Worm (Caenorhabditis elegans) whole organism, L2 larva: ENCODE measurements around the gene seb-3.
A peak's percentile ranks its signal among the peaks of the same experiment; 100 is the strongest.

ENCODE experiments used
- F13H6.1 ChIP-seq: sonication (generic microtip); optimal IDR thresholded peaks from 2 replicates; lab custom pipeline; 2016; ENCODE audit warnings: missing genetic modification characterization, missing compliant biosample characterization
- ama-1 ChIP-seq: fragments of 150-350 bp; optimal IDR thresholded peaks from 2 replicates; lab custom pipeline; 2018; ENCODE audit warnings: inconsistent platforms
- ceh-16 ChIP-seq: fragments of 150-350 bp; optimal IDR thresholded peaks from 2 replicates; lab custom pipeline; 2014; ENCODE audit warnings: missing biosample characterization, missing genetic modification characterization
- ceh-82 ChIP-seq: fragments of 150-350 bp; optimal IDR thresholded peaks from 2 replicates; lab custom pipeline; 2014; ENCODE audit warnings: missing biosample characterization, missing genetic modification characterization
- elt-1 ChIP-seq: fragments of 150-350 bp; optimal IDR thresholded peaks from 2 replicates; lab custom pipeline; 2014; ENCODE audit warnings: missing biosample characterization, missing genetic modification characterization
- mbf-1 ChIP-seq: sonication (generic microtip); optimal IDR thresholded peaks from 2 replicates; lab custom pipeline; 2017; ENCODE audit warnings: missing biosample characterization, missing genetic modification characterization
- nhr-77 ChIP-seq: fragments of 150-350 bp; optimal IDR thresholded peaks from 2 replicates; lab custom pipeline; 2014; ENCODE audit warnings: missing biosample characterization, missing genetic modification characterization
- sem-4 ChIP-seq: fragments of 150-350 bp; optimal IDR thresholded peaks from 2 replicates; lab custom pipeline; 2014; ENCODE audit warnings: missing biosample characterization, missing genetic modification reagents, missing genetic modification characterization
- unc-39 ChIP-seq: fragments of 150-350 bp; optimal IDR thresholded peaks from 2 replicates; lab custom pipeline; 2014; ENCODE audit warnings: missing biosample characterization, missing genetic modification characterization

- peak; percentile 57 for TF ChIP-seq ama-1
- no peak for TF ChIP-seq ceh-16 (tag; lab: Kevin White, UChicago)
- no peak for TF ChIP-seq unc-39 (tag; lab: Kevin White, UChicago)
- no peak for TF ChIP-seq elt-1 (tag; lab: Kevin White, UChicago)
- TF ChIP-seq ceh-82 = no peak
- TF ChIP-seq nhr-77 (tag; lab: Kevin White, UChicago) = no peak
- TF ChIP-seq sem-4 (tag; lab: Kevin White, UChicago) = no peak
- no peak for TF ChIP-seq F13H6.1
- no peak for TF ChIP-seq mbf-1 (tag; lab: Kevin White, UChicago)
These were observed 50.8 kb downstream of the seb-3 start for ce11 chrX:15076909-15077308.
